Worm (Caenorhabditis elegans) whole organism, L4 larva: ENCODE data around the gene srr-4.

Experiments used
- duxl-1 ChIP-seq: sonication (generic microtip); optimal IDR thresholded peaks from 2 replicates; lab custom pipeline; 2016; ENCODE audit warnings: mild to moderate bottlenecking, missing genetic modification characterization, moderate library complexity, missing compliant biosample characterization; ENCODE audit not compliant: poor library complexity
- lim-7 ChIP-seq: fragments of 200-800 bp; sonication (Bioruptor generic); IDR thresholded peaks from 2 replicates; pipeline ENCODE4 v1.3.6; 2022; ENCODE audit warnings: missing genetic modification characterization, missing compliant biosample characterization
- lin-38 ChIP-seq: fragments of 200-800 bp; sonication (Bioruptor generic); IDR thresholded peaks from 2 replicates; pipeline ENCODE4 v1.3.6; 2022; ENCODE audit warnings: missing genetic modification reagents, missing genetic modification characterization, missing compliant biosample characterization

DNA sequence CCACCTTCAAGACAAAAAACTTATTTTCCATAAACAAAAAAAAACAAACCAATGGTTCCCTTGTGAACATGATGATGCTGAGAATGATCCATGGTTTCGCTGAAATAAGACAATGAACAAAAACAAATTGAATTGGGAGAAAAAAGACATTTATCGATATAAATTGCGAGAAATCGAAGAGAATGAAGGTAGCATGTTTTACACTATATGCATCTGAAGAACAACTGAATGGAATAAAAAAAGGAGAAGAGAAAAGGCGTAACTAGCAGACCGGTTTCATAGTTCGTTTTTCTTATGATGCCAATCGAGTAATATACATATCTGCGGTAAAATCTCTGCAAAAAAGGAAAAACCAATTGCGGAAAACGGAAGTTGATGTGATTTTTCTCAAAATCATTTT is 50.4 kb downstream of the srr-4 start, which contains the start of gene Y58A7A.1:
- TF ChIP-seq lin-38 (GFP tag; lab: Robert Waterston, UW), result no peak
- TF ChIP-seq duxl-1 (tag; lab: Kevin White, UChicago), result no peak
- TF ChIP-seq lim-7 (GFP tag; lab: Robert Waterston, UW), result no peak
